Fruit fly (Drosophila melanogaster) whole organism, embryonic: ENCODE results near the gene alphaTub84B.

Experiments
- Aef1 ChIP-seq: fragments of 200-800 bp; sonication (Bioruptor generic); IDR thresholded peaks from 3 replicates; pipeline ENCODE4 v1.3.6; 2022; ENCODE audit warnings: missing biosample characterization, missing genetic modification characterization
- Awh ChIP-seq: fragments of 200-800 bp; sonication (Bioruptor generic); IDR thresholded peaks from 2 replicates; pipeline ENCODE4, ENCODE4 v1.3.6; 2022; ENCODE audit warnings: missing biosample characterization, missing genetic modification characterization
- B-H2 ChIP-seq: fragments of 200-800 bp; sonication (Bioruptor generic); optimal IDR thresholded peaks from 2 replicates; lab custom pipeline; 2018; ENCODE audit warnings: missing biosample characterization, mild to moderate bottlenecking, missing genetic modification characterization
- CG10274 ChIP-seq: fragments of 200-800 bp; sonication (Bioruptor generic); optimal IDR thresholded peaks from 3 replicates; lab custom pipeline; 2017; ENCODE audit warnings: missing biosample characterization, mild to moderate bottlenecking, missing genetic modification characterization
- CG11398 ChIP-seq: fragments of 200-800 bp; sonication (Bioruptor generic); optimal IDR thresholded peaks from 2 replicates; lab custom pipeline; 2016; ENCODE audit warnings: missing biosample characterization, missing genetic modification characterization
- CG11723 ChIP-seq: fragments of 200-800 bp; sonication (Bioruptor generic); optimal IDR thresholded peaks from 2 replicates; lab custom pipeline; 2017; ENCODE audit warnings: missing biosample characterization, mild to moderate bottlenecking, missing genetic modification characterization
- CG12942 ChIP-seq: fragments of 200-800 bp; sonication (Bioruptor generic); optimal IDR thresholded peaks from 3 replicates; lab custom pipeline; 2016; ENCODE audit warnings: missing biosample characterization, missing genetic modification characterization
- CG13424 ChIP-seq: fragments of 200-800 bp; sonication (Bioruptor generic); optimal IDR thresholded peaks from 2 replicates; lab custom pipeline; 2019; ENCODE audit warnings: missing biosample characterization, mild to moderate bottlenecking, missing genetic modification characterization, moderate library complexity
- CG15479 ChIP-seq: fragments of 200-800 bp; sonication (Bioruptor generic); optimal IDR thresholded peaks from 3 replicates; lab custom pipeline; 2019; ENCODE audit warnings: missing biosample characterization, mild to moderate bottlenecking, missing genetic modification characterization, moderate library complexity
- CG1602 ChIP-seq: fragments of 200-800 bp; sonication (Bioruptor generic); optimal IDR thresholded peaks from 3 replicates; lab custom pipeline; 2016; ENCODE audit warnings: missing biosample characterization, missing genetic modification characterization
- CG17912 ChIP-seq: fragments of 200-800 bp; sonication (Bioruptor generic); optimal IDR thresholded peaks from 2 replicates; lab custom pipeline; 2018; ENCODE audit warnings: missing biosample characterization, mild to moderate bottlenecking, missing genetic modification characterization
- CG2120 ChIP-seq: fragments of 200-800 bp; sonication (Bioruptor generic); optimal IDR thresholded peaks from 3 replicates; lab custom pipeline; 2016; ENCODE audit warnings: missing biosample characterization, missing genetic modification characterization
- CG32532 ChIP-seq: fragments of 200-800 bp; sonication (Bioruptor generic); IDR thresholded peaks from 2 replicates; pipeline ENCODE4 v1.3.6; 2022; ENCODE audit warnings: missing biosample characterization, missing genetic modification characterization
- CG32772 ChIP-seq: fragments of 200-800 bp; sonication (Bioruptor generic); IDR thresholded peaks from 2 replicates; pipeline ENCODE4 v1.3.6; 2022; ENCODE audit warnings: missing biosample characterization, missing genetic modification characterization
- CG34376 ChIP-seq: fragments of 200-800 bp; sonication (Bioruptor generic); optimal IDR thresholded peaks from 2 replicates; lab custom pipeline; 2018; ENCODE audit warnings: missing biosample characterization, mild to moderate bottlenecking, missing genetic modification characterization
- CG34422 ChIP-seq: fragments of 200-800 bp; sonication (Bioruptor generic); IDR thresholded peaks from 3 replicates; pipeline ENCODE4 v1.3.6; 2022; ENCODE audit warnings: missing biosample characterization, missing genetic modification characterization
- CG3726 ChIP-seq: fragments of 200-800 bp; sonication (Bioruptor generic); IDR thresholded peaks from 3 replicates; pipeline ENCODE4, ENCODE4 v1.3.6; 2022; ENCODE audit warnings: missing biosample characterization, missing genetic modification characterization
- CG43689 ChIP-seq: fragments of 200-800 bp; sonication (Bioruptor generic); IDR thresholded peaks from 2 replicates; pipeline ENCODE4 v1.3.6; 2022; ENCODE audit warnings: missing biosample characterization, missing genetic modification characterization
- CG4404 ChIP-seq: fragments of 200-800 bp; sonication (Bioruptor generic); IDR thresholded peaks from 2 replicates; pipeline ENCODE4 v1.3.6; 2022; ENCODE audit warnings: missing biosample characterization, missing genetic modification characterization
- CG6854 ChIP-seq: fragments of 200-800 bp; sonication (Bioruptor generic); optimal IDR thresholded peaks from 3 replicates; lab custom pipeline; 2017; ENCODE audit warnings: missing biosample characterization, mild to moderate bottlenecking, missing genetic modification characterization
- CG8359 ChIP-seq: fragments of 200-800 bp; sonication (Bioruptor generic); optimal IDR thresholded peaks from 2 replicates; lab custom pipeline; 2017; ENCODE audit warnings: missing biosample characterization, mild to moderate bottlenecking, missing genetic modification characterization, borderline replicate concordance
- D ChIP-seq, 2 experiments: fragments of 200-800 bp in 1 of 2; fragments of >200 bp in 1 of 2; sonication (Bioruptor generic) in 1 of 2; optimal IDR thresholded peaks; 2 replicates in 1 of 2; 3 replicates in 1 of 2; lab custom pipeline; 2017; ENCODE audit warnings: mild to moderate bottlenecking in 1 of 2, missing biosample characterization in 1 of 2, missing genetic modification characterization in 1 of 2, missing genetic modification reagents in 1 of 2
- Elba2 ChIP-seq: fragments of 200-800 bp; sonication (Bioruptor generic); optimal IDR thresholded peaks from 3 replicates; lab custom pipeline; 2016; ENCODE audit warnings: missing biosample characterization, missing genetic modification characterization
- Hey ChIP-seq: fragments of 200-800 bp; sonication (Bioruptor generic); optimal IDR thresholded peaks from 3 replicates; lab custom pipeline; 2018; ENCODE audit warnings: missing biosample characterization, mild to moderate bottlenecking, missing genetic modification characterization
- Hr78 ChIP-seq, 2 experiments: fragments of 200-800 bp in 1 of 2; fragments of >200 bp in 1 of 2; sonication (Bioruptor generic) in 1 of 2; optimal IDR thresholded peaks; 2 replicates each; lab custom pipeline; 2017 to 2019; ENCODE audit warnings: missing biosample characterization in 2 of 2, missing genetic modification characterization in 2 of 2, mild to moderate bottlenecking in 1 of 2, moderate library complexity in 1 of 2
- Lhr ChIP-seq: fragments of 200-800 bp; sonication (Bioruptor generic); optimal IDR thresholded peaks from 3 replicates; lab custom pipeline; 2017; ENCODE audit warnings: mild to moderate bottlenecking, missing biosample characterization, missing genetic modification reagents, missing genetic modification characterization
- MTF-1 ChIP-seq: fragments of 200-800 bp; sonication (Bioruptor generic); optimal IDR thresholded peaks from 2 replicates; lab custom pipeline; 2018; ENCODE audit warnings: missing biosample characterization, mild to moderate bottlenecking, missing genetic modification characterization, borderline replicate concordance
- Max ChIP-seq: fragments of 200-800 bp; sonication (Bioruptor generic); optimal IDR thresholded peaks from 2 replicates; lab custom pipeline; 2016; ENCODE audit warnings: missing biosample characterization, mild to moderate bottlenecking, missing genetic modification characterization
- Pdp1 ChIP-seq, 2 experiments: fragments of 200-800 bp; sonication (Bioruptor generic); optimal IDR thresholded peaks; 3 replicates each; lab custom pipeline; 2016; ENCODE audit warnings: missing biosample characterization in 2 of 2, missing genetic modification characterization in 2 of 2, mild to moderate bottlenecking in 1 of 2, moderate library complexity in 1 of 2
- Spps ChIP-seq: fragments of 200-800 bp; sonication (Bioruptor generic); optimal IDR thresholded peaks from 2 replicates; lab custom pipeline; 2018; ENCODE audit warnings: missing biosample characterization, mild to moderate bottlenecking, missing genetic modification characterization
- Trl ChIP-seq, 3 experiments: fragments of >200 bp in 2 of 3; fragments of 200-800 bp in 1 of 3; sonication (Bioruptor generic) in 1 of 3; optimal IDR thresholded peaks; 2 replicates in 1 of 3; 3 replicates in 2 of 3; lab custom pipeline; 2016 to 2017; ENCODE audit warnings: missing biosample characterization in 1 of 3, missing genetic modification characterization in 1 of 3
- cas ChIP-seq: fragments of 200-800 bp; sonication (Bioruptor generic); IDR thresholded peaks from 2 replicates; pipeline ENCODE4 v1.3.6; 2022; ENCODE audit warnings: missing biosample characterization, missing genetic modification characterization
- cg ChIP-seq: fragments of 200-800 bp; sonication (Bioruptor generic); optimal IDR thresholded peaks from 3 replicates; lab custom pipeline; 2019; ENCODE audit warnings: missing biosample characterization, mild to moderate bottlenecking, missing genetic modification characterization, moderate library complexity
- dpn ChIP-seq, 2 experiments: fragments of 200-800 bp; sonication (Bioruptor generic); optimal IDR thresholded peaks; 3 replicates each; lab custom pipeline; 2016; ENCODE audit warnings: missing biosample characterization in 2 of 2, missing genetic modification characterization in 2 of 2
- hbn ChIP-seq: fragments of 200-800 bp; sonication (Bioruptor generic); IDR thresholded peaks from 2 replicates; pipeline ENCODE4 v1.3.6; 2022; ENCODE audit warnings: missing biosample characterization, missing genetic modification characterization; ENCODE audit not compliant: partially characterized antibody
- hth ChIP-seq: fragments of >200 bp; optimal IDR thresholded peaks from 2 replicates; lab custom pipeline; 2017; ENCODE audit warnings: inconsistent platforms
- insv ChIP-seq, 2 experiments: fragments of 200-800 bp; sonication (Bioruptor generic); optimal IDR thresholded peaks; 3 replicates each; lab custom pipeline; 2016 to 2018; ENCODE audit warnings: missing biosample characterization in 2 of 2, missing genetic modification characterization in 2 of 2
- ken ChIP-seq: fragments of 200-800 bp; sonication (Bioruptor generic); IDR thresholded peaks from 3 replicates; pipeline ENCODE4 v1.3.6; 2022; ENCODE audit warnings: missing biosample characterization, missing genetic modification characterization
- kni ChIP-seq: fragments of 200-800 bp; sonication (Bioruptor generic); optimal IDR thresholded peaks from 3 replicates; lab custom pipeline; 2017; ENCODE audit warnings: mild to moderate bottlenecking, missing biosample characterization, missing genetic modification reagents, missing genetic modification characterization
- mirr ChIP-seq: fragments of 200-800 bp; sonication (Bioruptor generic); optimal IDR thresholded peaks from 3 replicates; lab custom pipeline; 2018; ENCODE audit warnings: missing biosample characterization, mild to moderate bottlenecking, missing genetic modification characterization
- nerfin-2 ChIP-seq: fragments of 200-800 bp; sonication (Bioruptor generic); IDR thresholded peaks from 2 replicates; pipeline ENCODE4 v1.3.6; 2022; ENCODE audit warnings: missing biosample characterization, missing genetic modification characterization; ENCODE audit not compliant: partially characterized antibody
- sens ChIP-seq: fragments of 200-800 bp; sonication (Bioruptor generic); peaks from one replicate; lab custom pipeline; 2016; ENCODE audit warnings: missing biosample characterization, missing genetic modification characterization
- twi ChIP-seq: fragments of 200-800 bp; optimal IDR thresholded peaks from 2 replicates; lab custom pipeline; 2019; ENCODE audit warnings: missing biosample characterization, mild to moderate bottlenecking, missing genetic modification characterization, moderate library complexity
- vvl ChIP-seq: fragments of 200-800 bp; sonication (Bioruptor generic); IDR thresholded peaks from 2 replicates; pipeline ENCODE4 v1.3.6; 2022; ENCODE audit warnings: missing biosample characterization, missing genetic modification characterization
- yki ChIP-seq: fragments of >200 bp; optimal IDR thresholded peaks from 3 replicates; lab custom pipeline; 2018

The alphaTub84B gene

DNA sequence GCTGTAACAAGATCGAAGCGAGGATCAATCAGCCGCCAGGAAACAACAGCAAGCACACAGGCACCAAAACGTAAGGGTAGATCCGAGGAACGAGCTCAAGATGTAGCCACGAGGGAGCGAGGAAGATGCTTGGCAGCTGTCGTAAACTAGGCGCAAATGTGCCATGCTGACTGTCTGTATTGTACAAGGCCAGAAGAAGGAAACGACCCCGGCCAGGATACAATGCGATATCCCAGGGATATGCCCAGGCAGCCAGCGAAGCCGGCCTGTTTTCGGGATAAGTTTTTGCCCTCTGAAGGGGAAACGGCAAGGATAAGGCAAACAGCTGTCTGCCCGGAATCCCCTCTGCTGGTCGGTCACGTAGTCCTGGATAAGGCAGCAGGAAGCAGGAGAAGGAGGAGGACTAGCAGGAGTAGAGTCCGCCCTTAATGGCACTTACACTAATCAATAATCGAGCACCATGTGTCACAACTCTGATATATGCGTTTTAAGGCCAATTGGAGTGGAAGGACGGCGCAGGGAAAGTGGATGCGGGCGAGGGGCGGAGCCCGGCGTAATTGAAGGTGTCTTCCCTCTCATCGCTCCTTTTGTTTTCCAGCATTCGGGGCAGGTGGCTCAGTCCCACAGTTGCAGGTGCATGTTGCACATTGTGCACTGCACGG, 19.2 kb downstream of the alphaTub84B start (continued):
- TF ChIP-seq hth (lab: Kevin White, UChicago) = peak; percentile 62
- peak in 1 of 2 experiments; percentile 76 for TF ChIP-seq insv (GFP tag; optimal IDR thresholded peaks at IDR 0.05; lab: Kevin White, UChicago)
- TF ChIP-seq cas = no peak
- peak; percentile 94 for TF ChIP-seq D (optimal IDR thresholded peaks at IDR 0.05; lab: Kevin White, UChicago)
- no peak for TF ChIP-seq D (GFP tag; optimal IDR thresholded peaks at IDR 0.05; lab: Kevin White, UChicago)
- TF ChIP-seq dpn (GFP tag; optimal IDR thresholded peaks at IDR 0.05; lab: Kevin White, UChicago) = no peak
- TF ChIP-seq CG2120 = no peak
- TF ChIP-seq kni (GFP tag; lab: Kevin White, UChicago) = peak; percentile 50
- TF ChIP-seq ken (GFP tag; lab: Robert Waterston, UW) = no peak
- no peak for TF ChIP-seq CG34422 (GFP tag; lab: Robert Waterston, UW)
- TF ChIP-seq twi (tag; lab: Kevin White, UChicago) = peak; percentile 93
- TF ChIP-seq Elba2 = peak; percentile 18
- no peak for TF ChIP-seq mirr
- peak; percentile 70 for TF ChIP-seq sens (GFP tag; lab: Kevin White, UChicago)
- TF ChIP-seq, all 482 proteins: peak for 17

DNA sequence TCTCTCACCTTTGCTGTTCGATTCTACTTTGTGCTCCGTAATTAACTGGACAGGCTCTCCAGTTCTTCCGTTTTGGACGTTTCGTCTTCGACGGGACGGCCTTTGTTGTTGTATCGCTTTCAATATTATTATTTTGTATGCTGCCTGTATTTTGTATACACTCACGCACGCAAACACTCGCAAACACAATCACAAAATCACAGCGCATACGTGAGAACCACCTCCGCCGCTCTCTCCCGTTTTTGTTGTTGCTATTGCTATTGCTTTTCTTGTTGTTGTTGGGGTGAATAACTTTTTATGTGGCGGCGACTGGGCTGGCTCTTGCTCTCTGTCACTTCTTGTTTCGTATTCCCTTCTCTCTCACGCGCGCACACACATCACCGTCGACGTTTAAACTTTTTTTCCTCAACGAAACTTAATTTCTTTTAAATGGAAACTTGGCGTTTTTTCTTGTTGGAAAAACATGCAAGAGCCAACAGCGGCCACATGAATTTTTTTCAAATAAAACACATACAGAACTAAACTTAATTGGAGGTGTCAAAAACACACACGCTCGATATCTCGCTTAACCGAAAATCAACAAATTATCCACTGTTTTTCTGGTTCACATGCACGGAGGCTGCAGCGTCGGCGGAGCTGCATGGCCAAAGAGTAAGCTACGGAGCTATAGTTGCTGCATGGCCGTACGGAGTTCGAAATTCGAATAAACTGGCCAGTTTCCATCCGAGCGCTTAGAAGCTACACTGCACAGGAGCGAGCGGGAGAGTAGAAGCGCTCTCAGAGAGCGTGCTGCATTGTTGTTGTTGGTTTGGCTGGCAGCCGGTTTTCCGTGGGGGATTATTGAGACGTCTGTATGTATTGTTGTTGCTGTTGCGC, 21.6 kb downstream of the alphaTub84B start:
- TF ChIP-seq mirr (no peak), CG34376 (GFP tag; lab: Kevin White, UChicago) (no peak), Aef1 (GFP tag; lab: Robert Waterston, UW) (no peak), kni (GFP tag; lab: Kevin White, UChicago) (peak; percentile 38), B-H2 (GFP tag; lab: Kevin White, UChicago) (no peak), CG4404 (GFP tag; lab: Robert Waterston, UW) (no peak), CG6854 (GFP tag; lab: Kevin White, UChicago) (no peak), CG32532 (GFP tag; lab: Robert Waterston, UW) (no peak), Hr78 (GFP tag; optimal IDR thresholded peaks at IDR 0.05; lab: Kevin White, UChicago) (peak in 1 of 2 experiments; percentile 14), CG8359 (GFP tag; lab: Kevin White, UChicago) (no peak), Hey (no peak), Pdp1 (GFP tag; optimal IDR thresholded peaks at IDR 0.05; lab: Kevin White, UChicago) (peak in 1 of 2 experiments; percentile 35), CG10274 (GFP tag; lab: Kevin White, UChicago) (peak; percentile 88), Lhr (GFP tag; lab: Kevin White, UChicago) (no peak), hbn (GFP tag; lab: Robert Waterston, UW) (no peak), CG1602 (GFP tag; lab: Kevin White, UChicago) (no peak), CG12942 (GFP tag; lab: Kevin White, UChicago) (no peak), Max (GFP tag; lab: Kevin White, UChicago) (no peak), hth (lab: Kevin White, UChicago) (no peak), MTF-1 (GFP tag; lab: Kevin White, UChicago) (peak; percentile 27), CG3726 (no peak), Trl (optimal IDR thresholded peaks at IDR 0.05; lab: Kevin White, UChicago) (peak; percentile 83 to 97), Trl (GFP tag; optimal IDR thresholded peaks at IDR 0.05; lab: Kevin White, UChicago) (peak; percentile 39), nerfin-2 (GFP tag; lab: Robert Waterston, UW) (no peak), Awh (GFP tag; lab: Robert Waterston, UW) (no peak), CG15479 (GFP tag; lab: Kevin White, UChicago) (no peak), dpn (GFP tag; optimal IDR thresholded peaks at IDR 0.05; lab: Kevin White, UChicago) (no peak), CG11723 (peak; percentile 3), sens (GFP tag; lab: Kevin White, UChicago) (peak; percentile 80), Spps (tag; lab: Kevin White, UChicago) (no peak), CG13424 (no peak), CG43689 (no peak), yki (lab: Kevin White, UChicago) (peak; percentile 96), CG32772 (GFP tag; lab: Robert Waterston, UW) (no peak), CG17912 (GFP tag; lab: Kevin White, UChicago) (no peak), cg (GFP tag; lab: Kevin White, UChicago) (peak; percentile 78), CG11398 (GFP tag; lab: Kevin White, UChicago) (peak; percentile 33), vvl (GFP tag; lab: Robert Waterston, UW) (no peak)
